Worm (Caenorhabditis elegans) whole organism, late embryonic: ENCODE measurements around the gene txt-19.

Experiments used
- C38D4.7 ChIP-seq: fragments of 200-800 bp; sonication (Bioruptor generic); optimal IDR thresholded peaks from 2 replicates; lab custom pipeline; 2018; ENCODE audit warnings: mild to moderate bottlenecking, missing genetic modification characterization, moderate library complexity, missing compliant biosample characterization
- F13H6.1 ChIP-seq: sonication (generic microtip); optimal IDR thresholded peaks from 2 replicates; lab custom pipeline; 2016; ENCODE audit warnings: missing genetic modification characterization, missing compliant biosample characterization
- K02D7.2 ChIP-seq: sonication (generic microtip); optimal IDR thresholded peaks from 2 replicates; lab custom pipeline; 2017; ENCODE audit warnings: mild to moderate bottlenecking, missing genetic modification characterization, missing compliant biosample characterization
- T23F11.4 ChIP-seq: fragments of 200-800 bp; sonication (Bioruptor generic); optimal IDR thresholded peaks from 2 replicates; lab custom pipeline; 2018; ENCODE audit warnings: mild to moderate bottlenecking, missing genetic modification characterization, missing compliant biosample characterization
- Y22D7AL.16 ChIP-seq: sonication (generic microtip); optimal IDR thresholded peaks from 2 replicates; lab custom pipeline; 2016; ENCODE audit warnings: missing genetic modification characterization, missing compliant biosample characterization
- ahr-1 ChIP-seq: sonication (generic microtip); optimal IDR thresholded peaks from 2 replicates; lab custom pipeline; 2016; ENCODE audit warnings: missing genetic modification characterization, missing compliant biosample characterization
- ama-1 ChIP-seq: fragments of 150-350 bp; optimal IDR thresholded peaks from 2 replicates; lab custom pipeline; 2014
- ceh-14 ChIP-seq: sonication (generic microtip); optimal IDR thresholded peaks from 2 replicates; lab custom pipeline; 2016; ENCODE audit warnings: missing genotype, missing genetic modification characterization, missing compliant biosample characterization
- ceh-18 ChIP-seq: sonication (generic microtip); optimal IDR thresholded peaks from 2 replicates; lab custom pipeline; 2016; ENCODE audit warnings: missing genetic modification characterization, missing compliant biosample characterization
- ceh-24 ChIP-seq: sonication (generic microtip); optimal IDR thresholded peaks from 2 replicates; lab custom pipeline; 2016; ENCODE audit warnings: mild to moderate bottlenecking, missing genetic modification characterization, missing compliant biosample characterization
- ceh-30 ChIP-seq: fragments of 150-350 bp; optimal IDR thresholded peaks from 2 replicates; lab custom pipeline; 2014; ENCODE audit warnings: missing biosample characterization, missing genetic modification characterization
- ceh-31 ChIP-seq: sonication (generic microtip); optimal IDR thresholded peaks from 2 replicates; lab custom pipeline; 2016; ENCODE audit warnings: missing genetic modification characterization, missing compliant biosample characterization
- ceh-48 ChIP-seq: sonication (generic microtip); optimal IDR thresholded peaks from 2 replicates; lab custom pipeline; 2016; ENCODE audit warnings: missing genetic modification characterization, inconsistent platforms, missing compliant biosample characterization
- ceh-9 ChIP-seq: sonication (generic microtip); optimal IDR thresholded peaks from 2 replicates; lab custom pipeline; 2016; ENCODE audit warnings: mild to moderate bottlenecking, missing genetic modification characterization, inconsistent platforms, missing compliant biosample characterization
- che-1 ChIP-seq: sonication (generic microtip); optimal IDR thresholded peaks from 2 replicates; lab custom pipeline; 2016; ENCODE audit warnings: mild to moderate bottlenecking, missing genetic modification characterization, missing compliant biosample characterization
- dve-1 ChIP-seq: sonication (generic microtip); optimal IDR thresholded peaks from 2 replicates; lab custom pipeline; 2017; ENCODE audit warnings: antibody characterized with exemption, mild to moderate bottlenecking, missing genetic modification characterization, missing compliant biosample characterization
- elt-2 ChIP-seq: sonication (generic microtip); optimal IDR thresholded peaks from 2 replicates; lab custom pipeline; 2016; ENCODE audit warnings: missing genetic modification reagents, missing genetic modification characterization, missing compliant biosample characterization
- eyg-1 ChIP-seq: sonication (generic microtip); optimal IDR thresholded peaks from 2 replicates; lab custom pipeline; 2016; ENCODE audit warnings: missing genotype, missing genetic modification characterization, missing compliant biosample characterization
- fkh-10 ChIP-seq: fragments of 150-350 bp; optimal IDR thresholded peaks from 2 replicates; lab custom pipeline; 2014; ENCODE audit warnings: missing biosample characterization, missing genetic modification reagents, missing genetic modification characterization
- gmeb-2 ChIP-seq: sonication (generic microtip); optimal IDR thresholded peaks from 2 replicates; lab custom pipeline; 2016; ENCODE audit warnings: missing genetic modification characterization, inconsistent platforms, missing compliant biosample characterization
- hlh-15 ChIP-seq: sonication (generic microtip); optimal IDR thresholded peaks from 2 replicates; lab custom pipeline; 2016; ENCODE audit warnings: missing genetic modification characterization, missing compliant biosample characterization
- hlh-30 ChIP-seq: sonication (generic microtip); optimal IDR thresholded peaks from 2 replicates; lab custom pipeline; 2017; ENCODE audit warnings: antibody characterized with exemption, missing genetic modification characterization, missing compliant biosample characterization; ENCODE audit not compliant: insufficient read depth
- madf-2 ChIP-seq: sonication (generic microtip); optimal IDR thresholded peaks from 2 replicates; lab custom pipeline; 2017; ENCODE audit warnings: missing genetic modification characterization, missing compliant biosample characterization
- mec-3 ChIP-seq: sonication (generic microtip); optimal IDR thresholded peaks from 2 replicates; lab custom pipeline; 2016; ENCODE audit warnings: borderline replicate concordance, missing genetic modification characterization, missing compliant biosample characterization
- nhr-11 ChIP-seq: fragments of 150-350 bp; optimal IDR thresholded peaks from 2 replicates; lab custom pipeline; 2014; ENCODE audit warnings: missing biosample characterization, missing genetic modification characterization
- npax-4 ChIP-seq: sonication (generic microtip); optimal IDR thresholded peaks from 2 replicates; lab custom pipeline; 2016; ENCODE audit warnings: missing genetic modification characterization, missing compliant biosample characterization
- pax-1 ChIP-seq: fragments of 150-350 bp; optimal IDR thresholded peaks from 2 replicates; lab custom pipeline; 2014; ENCODE audit warnings: missing biosample characterization, missing genetic modification characterization
- pha-4 ChIP-seq: fragments of 150-350 bp; optimal IDR thresholded peaks from 2 replicates; lab custom pipeline; 2018; ENCODE audit warnings: missing biosample characterization, missing genetic modification reagents, missing genetic modification characterization
- ref-2 ChIP-seq: sonication (generic microtip); optimal IDR thresholded peaks from 2 replicates; lab custom pipeline; 2016; ENCODE audit warnings: missing genetic modification characterization, missing compliant biosample characterization
- rnt-1 ChIP-seq: sonication (generic microtip); optimal IDR thresholded peaks from 2 replicates; lab custom pipeline; 2016; ENCODE audit warnings: missing genetic modification characterization, missing compliant biosample characterization
- sox-4 ChIP-seq: sonication (generic microtip); optimal IDR thresholded peaks from 2 replicates; lab custom pipeline; 2017; ENCODE audit warnings: mild to moderate bottlenecking, missing genetic modification characterization, inconsistent platforms, missing compliant biosample characterization
- syd-9 ChIP-seq: sonication (generic microtip); optimal IDR thresholded peaks from 2 replicates; lab custom pipeline; 2016; ENCODE audit warnings: mild to moderate bottlenecking, missing genetic modification characterization, moderate library complexity, missing compliant biosample characterization
- unc-42 ChIP-seq: sonication (generic microtip); optimal IDR thresholded peaks from 2 replicates; lab custom pipeline; 2016; ENCODE audit warnings: missing genotype, missing genetic modification characterization, missing compliant biosample characterization
- unc-55 ChIP-seq: sonication (generic microtip); optimal IDR thresholded peaks from 2 replicates; lab custom pipeline; 2017; ENCODE audit warnings: missing biosample characterization, missing genetic modification reagents, missing genetic modification characterization

The txt-19 gene

DNA sequence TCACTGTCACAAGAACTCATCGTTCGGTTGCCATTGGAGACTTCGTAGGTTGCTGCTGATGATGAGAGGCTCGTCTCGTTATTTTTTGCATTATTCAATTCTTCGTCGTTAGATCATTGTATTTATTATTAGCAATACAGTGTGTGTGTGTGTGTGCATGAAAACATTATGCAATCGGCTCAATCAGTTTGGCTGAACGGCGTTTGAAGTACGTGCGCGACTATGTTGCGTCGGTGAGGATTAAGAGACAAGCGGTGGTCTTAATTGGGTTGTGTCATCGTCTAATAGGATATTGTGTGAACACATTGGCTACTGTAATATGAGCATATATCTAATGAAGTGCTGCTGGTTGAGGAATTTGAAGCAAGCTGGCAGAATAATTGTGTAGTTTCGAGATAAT, 31.9 kb upstream of the txt-19 start:
- TF ChIP-seq sox-4 (tag; lab: Kevin White, UChicago): no peak
- TF ChIP-seq npax-4 (tag; lab: Kevin White, UChicago): no peak
- no peak for TF ChIP-seq nhr-11
- no peak for TF ChIP-seq ceh-48 (tag; lab: Kevin White, UChicago)
- no peak for TF ChIP-seq pax-1
- TF ChIP-seq madf-2 (tag; lab: Kevin White, UChicago): no peak
- no peak for TF ChIP-seq ceh-18
- no peak for TF ChIP-seq F13H6.1 (tag; lab: Kevin White, UChicago)
- no peak for TF ChIP-seq K02D7.2
- TF ChIP-seq syd-9 (tag; lab: Kevin White, UChicago): no peak
- no peak for TF ChIP-seq ceh-31 (tag; lab: Kevin White, UChicago)
- TF ChIP-seq mec-3 (tag; lab: Kevin White, UChicago): no peak
- no peak for TF ChIP-seq rnt-1 (tag; lab: Kevin White, UChicago)
- TF ChIP-seq C38D4.7: no peak
- no peak for TF ChIP-seq hlh-15 (tag; lab: Kevin White, UChicago)
- no peak for TF ChIP-seq ceh-30 (tag; lab: Kevin White, UChicago)
- no peak for TF ChIP-seq ref-2 (tag; lab: Kevin White, UChicago)

DNA sequence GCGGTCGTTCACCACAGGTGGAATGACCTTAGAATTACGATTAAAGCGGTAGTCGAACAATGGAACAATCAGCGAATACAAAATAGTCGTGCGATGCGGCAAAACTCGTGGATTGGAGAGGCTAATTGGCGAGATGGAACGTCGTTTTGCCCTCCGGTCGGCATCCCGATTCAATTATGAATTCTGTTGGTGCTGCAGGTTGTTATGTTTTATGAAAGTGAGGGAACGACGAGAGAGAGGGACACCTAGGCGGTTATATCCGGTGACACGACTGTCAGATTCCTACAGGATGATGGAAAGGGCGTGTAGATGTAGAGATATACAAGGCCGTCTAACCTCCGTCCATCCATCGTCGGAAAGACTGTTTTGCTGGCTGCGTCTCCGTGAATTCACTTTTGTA, 29.1 kb upstream of the txt-19 start:
- TF ChIP-seq hlh-15 (tag; lab: Kevin White, UChicago) (no peak), elt-2 (no peak), C38D4.7 (no peak), rnt-1 (tag; lab: Kevin White, UChicago) (peak; percentile 9), dve-1 (no peak), pha-4 (no peak), T23F11.4 (GFP tag; lab: Kevin White, UChicago) (no peak), fkh-10 (no peak), unc-42 (peak; percentile 17), ceh-31 (tag; lab: Kevin White, UChicago) (peak; percentile 64), ceh-24 (no peak)

DNA sequence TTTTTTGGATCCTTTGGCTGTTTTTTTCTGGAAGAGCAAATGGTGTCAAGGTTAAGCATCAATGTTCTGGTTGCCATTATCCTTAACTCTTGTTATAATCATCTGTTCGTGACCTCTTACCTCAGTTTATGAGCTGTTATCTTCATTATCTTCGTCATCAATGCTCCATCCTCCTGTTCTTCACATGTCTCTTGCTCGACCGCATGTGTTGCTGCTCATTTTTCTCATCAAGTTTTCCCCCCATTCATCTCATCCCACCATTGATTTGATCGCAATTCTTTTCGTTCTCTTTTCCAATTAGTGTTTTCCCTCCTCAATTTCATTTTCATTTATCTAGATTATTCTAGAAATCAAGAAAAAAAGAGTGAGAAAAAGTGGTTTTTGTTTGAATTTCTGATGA, 28.2 kb upstream of the txt-19 start:
- TF ChIP-seq rnt-1 (tag; lab: Kevin White, UChicago): no peak
- no peak for TF ChIP-seq ceh-9
- TF ChIP-seq gmeb-2: no peak
- no peak for TF ChIP-seq ahr-1 (tag; lab: Kevin White, UChicago)
- no peak for TF ChIP-seq mec-3 (tag; lab: Kevin White, UChicago)
- no peak for TF ChIP-seq Y22D7AL.16
- no peak for TF ChIP-seq che-1
- TF ChIP-seq ceh-14 (tag; lab: Kevin White, UChicago): no peak
- no peak for TF ChIP-seq unc-55
- TF ChIP-seq ama-1 (lab: Kevin White, UChicago): no peak
- no peak for TF ChIP-seq madf-2 (tag; lab: Kevin White, UChicago)
- TF ChIP-seq, all 69 proteins: peak for 0

DNA sequence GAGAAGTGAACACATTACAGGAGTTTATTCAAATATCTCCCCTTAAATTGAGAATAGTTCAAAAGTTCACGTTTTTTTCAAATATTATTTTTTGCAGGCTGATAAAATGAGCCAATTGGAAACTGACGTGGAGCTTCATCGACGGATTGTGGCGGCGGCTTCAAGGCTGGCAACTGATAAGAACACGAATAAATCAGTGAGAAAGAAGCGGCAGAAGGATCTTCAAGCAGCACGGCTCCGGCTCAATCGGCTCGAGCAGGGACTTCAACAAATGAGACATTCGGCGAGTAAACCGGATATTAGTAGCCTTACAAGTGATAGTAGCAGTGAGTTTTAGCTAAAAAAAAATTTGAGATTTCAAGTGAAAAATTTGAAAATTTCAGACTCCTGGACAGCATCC, 20.4 kb upstream of the txt-19 start, which contains the start of gene M02B1.4:
M02B1.4 (minus strand) TSS at position 9 of the 400 bp plus-strand sequence.
- no peak for TF ChIP-seq eyg-1
- no peak for TF ChIP-seq ref-2 (tag; lab: Kevin White, UChicago)

DNA sequence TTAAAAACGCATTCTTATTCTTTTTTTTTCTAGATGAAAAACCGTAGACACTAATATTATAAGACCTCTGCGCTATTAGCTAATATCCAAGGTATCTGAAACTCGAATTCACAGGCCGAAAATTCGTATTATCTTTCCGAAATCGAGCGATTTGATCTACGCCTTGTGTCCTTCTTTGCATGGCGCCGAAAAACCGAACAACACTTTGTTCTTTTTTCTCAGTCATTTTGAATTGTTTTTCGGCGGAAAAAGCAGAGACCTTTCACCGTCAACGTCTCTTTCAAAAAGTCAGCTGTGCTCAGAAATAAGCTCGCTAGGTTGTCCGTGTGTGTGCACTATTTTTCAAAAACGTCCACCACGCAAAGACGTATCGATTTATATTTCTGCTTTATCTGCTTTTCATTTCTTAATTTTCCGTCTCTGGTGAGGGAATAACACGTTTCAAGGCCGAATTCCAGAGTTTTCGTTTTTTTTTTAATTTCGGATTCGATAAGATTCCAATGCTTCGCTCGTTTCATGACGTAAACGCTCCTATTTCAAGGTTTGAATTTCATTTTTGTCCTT, 14.8 kb upstream of the txt-19 start:
- TF ChIP-seq unc-42 (no peak), ceh-48 (tag; lab: Kevin White, UChicago) (peak; percentile 49), hlh-30 (no peak)
